Worm (Caenorhabditis elegans): ENCODE results near the gene unc-62.

DNA sequence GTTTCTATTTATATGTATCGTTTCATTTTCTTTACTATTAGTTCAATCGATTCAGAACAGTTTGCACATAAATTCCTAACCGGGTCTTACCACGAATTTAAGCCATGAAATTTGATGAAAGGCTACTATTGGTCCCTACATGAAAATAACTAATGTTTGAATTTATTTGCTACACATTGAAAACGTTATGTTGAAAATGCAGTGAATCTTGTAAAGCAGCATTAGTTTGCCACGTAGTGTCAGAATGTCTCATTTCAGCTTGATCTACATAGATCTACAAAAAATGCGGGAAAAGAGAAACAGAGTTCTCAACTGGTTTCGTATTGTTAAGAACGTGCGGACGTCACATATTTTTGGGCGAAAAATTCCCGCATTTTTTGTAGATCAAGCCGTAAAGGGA lies 11.5 kb downstream of the unc-62 start:
- no peak for TF ChIP-seq flt-1 (GFP tag; IDR thresholded peaks at IDR 0.05)
- no peak for TF ChIP-seq T22C8.4 (GFP tag; IDR thresholded peaks at IDR 0.05)
- no peak for TF ChIP-seq tab-1 (GFP tag; IDR thresholded peaks at IDR 0.05)
- TF ChIP-seq klf-2 (GFP tag; conservative IDR thresholded peaks at IDR 0.05), result no peak
- no peak for TF ChIP-seq ref-1 (GFP tag; conservative IDR thresholded peaks at IDR 0.05)
- TF ChIP-seq cog-1 (tag; optimal IDR thresholded peaks at IDR 0.05), result no peak
- no peak for TF ChIP-seq ztf-29 (GFP tag; IDR thresholded peaks at IDR 0.05)

All from whole organism, midembryonic.